Worm (Caenorhabditis elegans) whole organism, L1 larva: ENCODE data around the gene fbxa-22.

Experiments used
- C04F5.9 ChIP-seq: sonication (generic microtip); optimal IDR thresholded peaks from 2 replicates; lab custom pipeline; 2016; ENCODE audit warnings: missing genetic modification characterization, missing compliant biosample characterization
- C16A3.4 ChIP-seq: fragments of 150-350 bp; optimal IDR thresholded peaks from 2 replicates; lab custom pipeline; 2014; ENCODE audit warnings: missing biosample characterization, missing genetic modification characterization
- C34B4.2 ChIP-seq: sonication (generic microtip); optimal IDR thresholded peaks from 2 replicates; lab custom pipeline; 2017; ENCODE audit warnings: mild to moderate bottlenecking, missing genetic modification characterization, missing compliant biosample characterization
- F16B12.6 ChIP-seq: fragments of 150-350 bp; optimal IDR thresholded peaks from 2 replicates; lab custom pipeline; 2014; ENCODE audit warnings: missing biosample characterization, missing genetic modification characterization
- ama-1 ChIP-seq: fragments of 150-350 bp; optimal IDR thresholded peaks from 2 replicates; lab custom pipeline; 2014
- blmp-1 ChIP-seq: fragments of 150-350 bp; optimal IDR thresholded peaks from 2 replicates; lab custom pipeline; 2014; ENCODE audit warnings: missing biosample characterization, missing genetic modification characterization
- ceh-63 ChIP-seq: fragments of 200-800 bp; sonication (Bioruptor generic); optimal IDR thresholded peaks from 2 replicates; lab custom pipeline; 2018; ENCODE audit warnings: mild to moderate bottlenecking, missing genetic modification characterization, missing compliant biosample characterization
- ceh-82 ChIP-seq, 3 experiments: fragments of 150-350 bp in 1 of 3; sonication (generic microtip) in 2 of 3; optimal IDR thresholded peaks; 2 replicates each; lab custom pipeline; 2014 to 2017; ENCODE audit warnings: missing biosample characterization in 3 of 3, missing genetic modification characterization in 3 of 3
- ceh-88 ChIP-seq: fragments of 200-800 bp; sonication (Bioruptor generic); IDR thresholded peaks from 2 replicates; pipeline ENCODE4 v1.3.6; 2022; ENCODE audit warnings: missing genetic modification characterization, missing compliant biosample characterization
- dpl-1 ChIP-seq, 3 experiments: fragments of 150-350 bp in 2 of 3; sonication (generic microtip) in 1 of 3; optimal IDR thresholded peaks; 2 replicates each; lab custom pipeline; 2014 to 2017; ENCODE audit warnings: missing biosample characterization in 3 of 3, missing genetic modification characterization in 3 of 3, missing genetic modification reagents in 3 of 3
- dsc-1 ChIP-seq: sonication (generic microtip); optimal IDR thresholded peaks from 2 replicates; lab custom pipeline; 2016; ENCODE audit warnings: mild to moderate bottlenecking, missing genetic modification characterization, missing compliant biosample characterization
- efl-1 ChIP-seq, 4 experiments: fragments of 150-350 bp; optimal IDR thresholded peaks in 3 of 4; peaks in 1 of 4; 1 replicate in 1 of 4; 2 replicates in 3 of 4; lab custom pipeline; 2014; ENCODE audit warnings: missing biosample characterization in 2 of 4, missing genetic modification characterization in 2 of 4, missing genetic modification reagents in 2 of 4
- efl-3 ChIP-seq: fragments of 200-800 bp; sonication (Bioruptor generic); optimal IDR thresholded peaks from 2 replicates; lab custom pipeline; 2018; ENCODE audit warnings: mild to moderate bottlenecking, missing genetic modification characterization, missing compliant biosample characterization
- egl-13 ChIP-seq: sonication (generic microtip); optimal IDR thresholded peaks from 2 replicates; lab custom pipeline; 2016; ENCODE audit warnings: missing genotype, missing genetic modification reagents, missing genetic modification characterization, missing compliant biosample characterization
- egl-27 ChIP-seq, 2 experiments: fragments of 150-350 bp in 1 of 2; sonication (generic microtip); optimal IDR thresholded peaks; 3 replicates each; lab custom pipeline; 2017 to 2018; ENCODE audit warnings: missing biosample characterization in 2 of 2, missing genetic modification characterization in 2 of 2, missing genetic modification reagents in 2 of 2
- elt-3 ChIP-seq, 6 experiments: fragments of 150-350 bp in 1 of 6; sonication (generic microtip); optimal IDR thresholded peaks; 2 replicates each; lab custom pipeline; 2017 to 2018; ENCODE audit warnings: missing biosample characterization in 6 of 6, missing genetic modification characterization in 6 of 6, inconsistent platforms in 1 of 6
- ets-5 ChIP-seq: fragments of 200-800 bp; sonication (Bioruptor generic); IDR thresholded peaks from 2 replicates; pipeline ENCODE4 v1.3.6; 2022; ENCODE audit warnings: missing genetic modification characterization, missing compliant biosample characterization
- fkh-4 ChIP-seq: sonication (generic microtip); optimal IDR thresholded peaks from 2 replicates; lab custom pipeline; 2016; ENCODE audit warnings: missing compliant biosample characterization, missing genetic modification characterization, borderline replicate concordance
- fkh-8 ChIP-seq: sonication (generic microtip); optimal IDR thresholded peaks from 2 replicates; lab custom pipeline; 2016; ENCODE audit warnings: mild to moderate bottlenecking, missing genetic modification characterization, missing compliant biosample characterization
- fos-1 ChIP-seq: fragments of 150-350 bp; optimal IDR thresholded peaks from 2 replicates; lab custom pipeline; 2014; ENCODE audit warnings: missing biosample characterization, missing genetic modification characterization
- hpl-2 ChIP-seq: fragments of 150-350 bp; optimal IDR thresholded peaks from 2 replicates; lab custom pipeline; 2014; ENCODE audit warnings: missing biosample characterization, missing genetic modification reagents, missing genetic modification characterization
- irx-1 ChIP-seq: sonication (generic microtip); optimal IDR thresholded peaks from 2 replicates; lab custom pipeline; 2016; ENCODE audit warnings: missing genetic modification characterization, missing compliant biosample characterization
- lin-14 ChIP-seq: fragments of 200-800 bp; sonication (Bioruptor generic); optimal IDR thresholded peaks from 2 replicates; lab custom pipeline; 2018; ENCODE audit warnings: mild to moderate bottlenecking, missing genetic modification characterization, moderate library complexity, missing compliant biosample characterization
- lin-35 ChIP-seq, 2 experiments: fragments of 150-350 bp; optimal IDR thresholded peaks; 2 replicates each; lab custom pipeline; 2014; ENCODE audit warnings: missing biosample characterization in 2 of 2, missing genetic modification characterization in 2 of 2, missing genetic modification reagents in 2 of 2
- lin-39 ChIP-seq: fragments of 150-350 bp; optimal IDR thresholded peaks from 2 replicates; lab custom pipeline; 2014; ENCODE audit warnings: missing biosample characterization, missing genetic modification reagents, missing genetic modification characterization
- lir-3 ChIP-seq: sonication (generic microtip); optimal IDR thresholded peaks from 2 replicates; lab custom pipeline; 2016; ENCODE audit warnings: mild to moderate bottlenecking, missing genetic modification characterization, moderate library complexity, missing compliant biosample characterization; ENCODE audit not compliant: poor library complexity
- lsy-2 ChIP-seq, 2 experiments: fragments of 150-350 bp; optimal IDR thresholded peaks; 2 replicates each; lab custom pipeline; 2014; ENCODE audit warnings: missing biosample characterization in 2 of 2, missing genetic modification characterization in 2 of 2
- mdl-1 ChIP-seq, 2 experiments: fragments of 150-350 bp; optimal IDR thresholded peaks; 2 replicates each; lab custom pipeline; 2014 to 2017; ENCODE audit warnings: missing biosample characterization in 2 of 2, missing genetic modification characterization in 2 of 2, inconsistent platforms in 1 of 2
- mep-1 ChIP-seq: fragments of 150-350 bp; optimal IDR thresholded peaks from 2 replicates; lab custom pipeline; 2014; ENCODE audit warnings: missing biosample characterization, missing genetic modification characterization
- nhr-19 ChIP-seq: fragments of 200-800 bp; sonication (Bioruptor generic); conservative IDR thresholded peaks from 2 replicates; pipeline ENCODE4 v1.3.6; 2022; ENCODE audit warnings: missing genetic modification characterization, missing compliant biosample characterization
- nhr-20 ChIP-seq: sonication (generic microtip); optimal IDR thresholded peaks from 2 replicates; lab custom pipeline; 2016; ENCODE audit warnings: mild to moderate bottlenecking, missing genetic modification characterization, missing compliant biosample characterization
- nhr-47 ChIP-seq: sonication (generic microtip); optimal IDR thresholded peaks from 2 replicates; lab custom pipeline; 2016; ENCODE audit warnings: mild to moderate bottlenecking, missing genetic modification characterization, moderate library complexity, missing compliant biosample characterization
- nhr-71 ChIP-seq: sonication (generic microtip); optimal IDR thresholded peaks from 2 replicates; lab custom pipeline; 2016; ENCODE audit warnings: mild to moderate bottlenecking, missing genetic modification characterization, moderate library complexity, missing compliant biosample characterization
- pqm-1 ChIP-seq: sonication (generic microtip); optimal IDR thresholded peaks from 3 replicates; lab custom pipeline; 2017; ENCODE audit warnings: missing biosample characterization, missing genetic modification characterization
- rnt-1 ChIP-seq: sonication (generic microtip); optimal IDR thresholded peaks from 2 replicates; lab custom pipeline; 2016; ENCODE audit warnings: mild to moderate bottlenecking, missing genetic modification characterization, moderate library complexity, missing compliant biosample characterization
- snpc-4 ChIP-seq: fragments of 150-350 bp; optimal IDR thresholded peaks from 2 replicates; lab custom pipeline; 2014; ENCODE audit warnings: missing biosample characterization, missing genetic modification characterization
- snu-23 ChIP-seq: sonication (generic microtip); optimal IDR thresholded peaks from 2 replicates; lab custom pipeline; 2016; ENCODE audit warnings: missing genetic modification characterization, missing compliant biosample characterization
- sox-4 ChIP-seq: sonication (generic microtip); optimal IDR thresholded peaks from 2 replicates; lab custom pipeline; 2016; ENCODE audit warnings: missing genetic modification characterization, missing compliant biosample characterization
- swsn-7 ChIP-seq: sonication (generic microtip); optimal IDR thresholded peaks from 2 replicates; lab custom pipeline; 2016; ENCODE audit warnings: missing genetic modification characterization, missing compliant biosample characterization
- tbx-2 ChIP-seq: sonication (generic microtip); optimal IDR thresholded peaks from 2 replicates; lab custom pipeline; 2016; ENCODE audit warnings: missing genetic modification characterization, missing compliant biosample characterization
- tlp-1 ChIP-seq: fragments of 150-350 bp; optimal IDR thresholded peaks from 2 replicates; lab custom pipeline; 2014; ENCODE audit warnings: missing biosample characterization, missing genetic modification characterization
- unc-86 ChIP-seq: sonication (generic microtip); optimal IDR thresholded peaks from 2 replicates; lab custom pipeline; 2016; ENCODE audit warnings: missing genetic modification characterization, missing compliant biosample characterization
- xbp-1 ChIP-seq: sonication (generic microtip); optimal IDR thresholded peaks from 2 replicates; lab custom pipeline; 2016; ENCODE audit warnings: missing genetic modification characterization, missing compliant biosample characterization
- zip-4 ChIP-seq: fragments of 200-800 bp; sonication (Bioruptor generic); optimal IDR thresholded peaks from 2 replicates; lab custom pipeline; 2018; ENCODE audit warnings: mild to moderate bottlenecking, missing genetic modification characterization, moderate library complexity, missing compliant biosample characterization
- ztf-4 ChIP-seq: fragments of 150-350 bp; optimal IDR thresholded peaks from 2 replicates; lab custom pipeline; 2014; ENCODE audit warnings: missing biosample characterization, missing genetic modification characterization

Gene fbxa-22

ce11 chrIII:978889-979288 is 40.2 kb downstream of the fbxa-22 start:
- TF ChIP-seq pqm-1 (no peak), efl-1 (optimal IDR thresholded peaks at IDR 0.05; lab: Kevin White, UChicago) (no peak), efl-1 (GFP tag; optimal IDR thresholded peaks at IDR 0.05 in 1 of 2; lab: Kevin White, UChicago) (peak in 1 of 2 experiments; percentile 23)

- no peak for TF ChIP-seq sox-4 (tag; lab: Kevin White, UChicago)
- peak; percentile 16 for TF ChIP-seq C16A3.4 (tag; lab: Kevin White, UChicago)
- peak; percentile 20 to 64 for TF ChIP-seq lsy-2 (tag; optimal IDR thresholded peaks at IDR 0.05; lab: Kevin White, UChicago)
- TF ChIP-seq lin-35 (GFP tag; optimal IDR thresholded peaks at IDR 0.05; lab: Kevin White, UChicago) = peak; percentile 19 to 61
- TF ChIP-seq swsn-7 = peak; percentile 26
- TF ChIP-seq ceh-82 (tag; optimal IDR thresholded peaks at IDR 0.05; lab: Kevin White, UChicago) = peak; percentile 13 to 68 (median 40)
- TF ChIP-seq snpc-4 (tag; lab: Kevin White, UChicago) = no peak
- peak; percentile 49 for TF ChIP-seq blmp-1 (tag; lab: Kevin White, UChicago)
- TF ChIP-seq snu-23 (GFP tag; lab: Kevin White, UChicago) = peak; percentile 62
- TF ChIP-seq mdl-1 (tag; optimal IDR thresholded peaks at IDR 0.05; lab: Kevin White, UChicago) = peak in 1 of 2 experiments; percentile 15
- TF ChIP-seq C04F5.9 (tag; lab: Kevin White, UChicago) = no peak
- peak; percentile 7 for TF ChIP-seq dsc-1 (tag; lab: Kevin White, UChicago)
- peak; percentile 27 for TF ChIP-seq irx-1 (tag; lab: Kevin White, UChicago)
- TF ChIP-seq xbp-1 (tag; lab: Kevin White, UChicago) = peak; percentile 8
- TF ChIP-seq efl-1 (optimal IDR thresholded peaks at IDR 0.05; lab: Kevin White, UChicago) = peak; percentile 58 to 62
- TF ChIP-seq efl-1 (GFP tag; optimal IDR thresholded peaks at IDR 0.05 in 1 of 2; lab: Kevin White, UChicago) = peak; percentile 40 to 50
- peak; percentile 11; the same call in 1 of the 2 replicates for TF ChIP-seq nhr-19 (GFP tag; lab: Robert Waterston, UW)
- peak in 2 of 6 experiments; percentile 4 to 47 for TF ChIP-seq elt-3 (tag; optimal IDR thresholded peaks at IDR 0.05; lab: Kevin White, UChicago)
- TF ChIP-seq F16B12.6 (tag; lab: Kevin White, UChicago) = peak; percentile 21
- TF ChIP-seq lin-39 = no peak
- no peak for TF ChIP-seq ztf-4
- TF ChIP-seq fos-1 (tag; lab: Kevin White, UChicago) = no peak
- TF ChIP-seq fkh-8 = no peak
- no peak for TF ChIP-seq zip-4 (GFP tag; lab: Kevin White, UChicago)
- TF ChIP-seq egl-27 (tag; optimal IDR thresholded peaks at IDR 0.05; lab: Kevin White, UChicago) = peak in 1 of 2 experiments; percentile 4
- TF ChIP-seq rnt-1 (tag; lab: Kevin White, UChicago) = peak; percentile 60
- TF ChIP-seq mep-1 (tag; lab: Kevin White, UChicago) = no peak
- TF ChIP-seq nhr-20 (tag; lab: Kevin White, UChicago) = peak; percentile 20
- peak; percentile 0 to 3 (median 2) for TF ChIP-seq dpl-1 (GFP tag; optimal IDR thresholded peaks at IDR 0.05; lab: Kevin White, UChicago)
- peak; percentile 79 for TF ChIP-seq lin-14 (GFP tag; lab: Kevin White, UChicago)
- TF ChIP-seq efl-3 (GFP tag; lab: Kevin White, UChicago) = no peak
- peak; percentile 23 for TF ChIP-seq tbx-2 (tag; lab: Kevin White, UChicago)
These were observed 43.3 kb downstream of the fbxa-22 start for ce11 chrIII:981960-982359.

ce11 chrIII:982961-983360 is 44.3 kb downstream of the fbxa-22 start, which contains the start of gene tbc-10:
Gene tbc-10, plus strand, starts transcription at chrIII:983261.
- TF ChIP-seq lir-3 (tag; lab: Kevin White, UChicago) (no peak), efl-1 (optimal IDR thresholded peaks at IDR 0.05; lab: Kevin White, UChicago) (no peak), efl-1 (GFP tag; optimal IDR thresholded peaks at IDR 0.05 in 1 of 2; lab: Kevin White, UChicago) (no peak), C34B4.2 (tag; lab: Kevin White, UChicago) (no peak), egl-13 (tag; lab: Kevin White, UChicago) (no peak), nhr-71 (tag; lab: Kevin White, UChicago) (no peak), ceh-88 (no peak), ama-1 (lab: Kevin White, UChicago) (no peak), elt-3 (tag; optimal IDR thresholded peaks at IDR 0.05; lab: Kevin White, UChicago) (no peak), fkh-4 (tag; lab: Kevin White, UChicago) (no peak), tlp-1 (tag; lab: Kevin White, UChicago) (no peak), sox-4 (tag; lab: Kevin White, UChicago) (no peak), ceh-63 (GFP tag; lab: Kevin White, UChicago) (no peak), hpl-2 (GFP tag; lab: Kevin White, UChicago) (no peak), rnt-1 (tag; lab: Kevin White, UChicago) (no peak), snu-23 (GFP tag; lab: Kevin White, UChicago) (no peak), ztf-4 (no peak), unc-86 (tag; lab: Kevin White, UChicago) (no peak), nhr-47 (no peak), ets-5 (GFP tag; lab: Robert Waterston, UW) (no peak)
- TF ChIP-seq, all 84 proteins: peak for 0
